Fruit fly (Drosophila melanogaster): Measurements from ENCODE around the gene CG31465.

Gene CG31465

DNA sequence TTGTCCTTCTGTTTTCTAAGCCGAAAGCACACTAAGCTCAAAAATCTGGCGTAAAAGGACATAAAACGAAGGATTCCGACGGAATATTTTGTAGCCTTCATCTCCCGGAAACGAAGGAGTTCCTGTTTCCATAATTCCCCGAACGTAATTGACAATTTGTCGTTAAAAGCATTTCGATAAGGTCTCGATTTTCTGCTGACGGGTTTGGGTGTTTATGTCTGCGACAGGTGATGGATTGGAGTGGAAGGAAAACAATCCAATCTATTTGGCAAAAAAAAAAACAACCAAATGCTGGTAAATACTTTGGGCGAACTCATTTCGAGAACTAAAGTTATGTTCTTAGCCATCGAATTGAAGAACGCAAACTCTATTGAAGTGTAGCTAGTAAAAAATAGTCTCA lies 34.1 kb upstream of the CG31465 start, which contains the start of gene Gr93d:
Gene Gr93d (minus strand): TSS at position 101 of the 400 bp plus-strand sequence.
- TF ChIP-seq CG4617 (GFP tag; optimal IDR thresholded peaks at IDR 0.05; ENCODE audit: borderline replicate concordance) (no peak), ttk (GFP tag; IDR thresholded peaks at IDR 0.05) (no peak), CG32532 (GFP tag; IDR thresholded peaks at IDR 0.05) (no peak), CG6272 (GFP tag; IDR thresholded peaks at IDR 0.05) (no peak), Nf-YA (GFP tag; IDR thresholded peaks at IDR 0.05) (no peak), sisA (GFP tag; IDR thresholded peaks at IDR 0.05) (no peak), CG18476 (GFP tag; optimal IDR thresholded peaks at IDR 0.05) (no peak), CG10267 (tag; optimal IDR thresholded peaks at IDR 0.05) (no peak)

DNA sequence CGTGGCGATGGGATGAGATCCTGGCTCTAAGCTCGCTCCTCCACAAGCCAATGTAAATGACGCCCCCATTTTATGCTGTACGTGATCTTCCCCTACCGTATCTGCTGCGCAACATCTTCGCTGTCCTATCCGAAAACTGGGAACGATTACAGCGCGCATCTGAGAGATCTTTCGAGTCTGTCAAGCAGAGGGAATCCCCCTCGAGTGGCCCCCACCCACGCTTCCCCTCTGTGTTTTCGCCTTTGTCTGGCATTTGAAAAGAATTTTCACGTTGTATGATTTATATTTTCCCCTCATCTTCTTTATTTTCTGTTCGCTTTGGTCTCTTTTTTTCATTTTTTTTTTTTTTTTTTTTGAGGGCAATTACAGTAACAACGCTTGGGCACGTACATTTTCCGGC lies 33.2 kb upstream of the CG31465 start:
- no peak for TF ChIP-seq CG9932 (GFP tag; IDR thresholded peaks at IDR 0.05)
- no peak for TF ChIP-seq CG6854 (GFP tag; optimal IDR thresholded peaks at IDR 0.05)
- TF ChIP-seq gro (GFP tag; optimal IDR thresholded peaks at IDR 0.05) = no peak
- TF ChIP-seq dmrt99B (tag; optimal IDR thresholded peaks at IDR 0.05) = no peak
- no peak for TF ChIP-seq CG16813 (GFP tag; IDR thresholded peaks at IDR 0.05; ENCODE audit: partially characterized antibody)
- peak; percentile 65; the same call in 1 of the 2 replicates for TF ChIP-seq crol (GFP tag; IDR thresholded peaks at IDR 0.05)
- TF ChIP-seq CG30403 (GFP tag; optimal IDR thresholded peaks at IDR 0.05) = no peak
- no peak for TF ChIP-seq Scr (GFP tag; IDR thresholded peaks at IDR 0.05; ENCODE audit: partially characterized antibody)
- no peak for TF ChIP-seq dysf (GFP tag; IDR thresholded peaks at IDR 0.05)
- peak; percentile 29 for TF ChIP-seq sd (tag; optimal IDR thresholded peaks at IDR 0.05)
- TF ChIP-seq CG31388 (GFP tag; optimal IDR thresholded peaks at IDR 0.05) = no peak
- no peak for TF ChIP-seq CG8359 (GFP tag; optimal IDR thresholded peaks at IDR 0.05; ENCODE audit: borderline replicate concordance)
- TF ChIP-seq zf30C (GFP tag; optimal IDR thresholded peaks at IDR 0.05) = no peak
- TF ChIP-seq tgo (GFP tag; IDR thresholded peaks at IDR 0.05) = no peak
- peak; percentile 36 for TF ChIP-seq grn (GFP tag; optimal IDR thresholded peaks at IDR 0.05)
- no peak for TF ChIP-seq Blimp-1 (GFP tag; optimal IDR thresholded peaks at IDR 0.05)
- TF ChIP-seq Sry-δ (GFP tag; optimal IDR thresholded peaks at IDR 0.05) = no peak
- TF ChIP-seq scrt (GFP tag; optimal IDR thresholded peaks at IDR 0.05) = no peak
- TF ChIP-seq CG32772 (GFP tag; IDR thresholded peaks at IDR 0.05) = peak; percentile 48; the same call in 1 of the 2 replicates
- no peak for TF ChIP-seq luna (GFP tag; optimal IDR thresholded peaks at IDR 0.05)
- TF ChIP-seq Taf1 (GFP tag; IDR thresholded peaks at IDR 0.05) = no peak
- TF ChIP-seq CG1024 (GFP tag; IDR thresholded peaks at IDR 0.05) = no peak
- no peak for TF ChIP-seq HHEX (GFP tag; optimal IDR thresholded peaks at IDR 0.05)
- no peak for TF ChIP-seq sug (tag; optimal IDR thresholded peaks at IDR 0.05)
- no peak for TF ChIP-seq CG43689 (GFP tag; IDR thresholded peaks at IDR 0.05)
- no peak for TF ChIP-seq CrebB (tag; optimal IDR thresholded peaks at IDR 0.05)
- no peak for TF ChIP-seq Hr51 (GFP tag; optimal IDR thresholded peaks at IDR 0.05)
- TF ChIP-seq Fer3 (tag; optimal IDR thresholded peaks at IDR 0.05) = no peak
- TF ChIP-seq CG12155 (GFP tag; optimal IDR thresholded peaks at IDR 0.05) = no peak
- TF ChIP-seq CG13424 (tag; optimal IDR thresholded peaks at IDR 0.05) = no peak
- TF ChIP-seq h (optimal IDR thresholded peaks at IDR 0.05) = no peak
- TF ChIP-seq crp (GFP tag; optimal IDR thresholded peaks at IDR 0.05) = no peak
- no peak for TF ChIP-seq Optix (GFP tag; IDR thresholded peaks at IDR 0.05)
- TF ChIP-seq CG2199 (GFP tag; IDR thresholded peaks at IDR 0.05) = 0 out of 3 replicates have a peak, but pooled peaks have one; percentile 58
- TF ChIP-seq gem (tag; optimal IDR thresholded peaks at IDR 0.05) = no peak
- no peak for TF ChIP-seq pfk (GFP tag; optimal IDR thresholded peaks at IDR 0.05)
- no peak for TF ChIP-seq rib (GFP tag; IDR thresholded peaks at IDR 0.05)
- TF ChIP-seq Xbp1 (GFP tag; optimal IDR thresholded peaks at IDR 0.05) = no peak
- TF ChIP-seq nom (GFP tag; optimal IDR thresholded peaks at IDR 0.05) = no peak
- no peak for TF ChIP-seq YL-1 (GFP tag; optimal IDR thresholded peaks at IDR 0.05)
- no peak for TF ChIP-seq chm (GFP tag; IDR thresholded peaks at IDR 0.05)
- peak; percentile 55; the same call in 2 of the 3 replicates for TF ChIP-seq sr (GFP tag; IDR thresholded peaks at IDR 0.05)
